Worm (Caenorhabditis elegans): ENCODE results near the gene xrn-1.

DNA sequence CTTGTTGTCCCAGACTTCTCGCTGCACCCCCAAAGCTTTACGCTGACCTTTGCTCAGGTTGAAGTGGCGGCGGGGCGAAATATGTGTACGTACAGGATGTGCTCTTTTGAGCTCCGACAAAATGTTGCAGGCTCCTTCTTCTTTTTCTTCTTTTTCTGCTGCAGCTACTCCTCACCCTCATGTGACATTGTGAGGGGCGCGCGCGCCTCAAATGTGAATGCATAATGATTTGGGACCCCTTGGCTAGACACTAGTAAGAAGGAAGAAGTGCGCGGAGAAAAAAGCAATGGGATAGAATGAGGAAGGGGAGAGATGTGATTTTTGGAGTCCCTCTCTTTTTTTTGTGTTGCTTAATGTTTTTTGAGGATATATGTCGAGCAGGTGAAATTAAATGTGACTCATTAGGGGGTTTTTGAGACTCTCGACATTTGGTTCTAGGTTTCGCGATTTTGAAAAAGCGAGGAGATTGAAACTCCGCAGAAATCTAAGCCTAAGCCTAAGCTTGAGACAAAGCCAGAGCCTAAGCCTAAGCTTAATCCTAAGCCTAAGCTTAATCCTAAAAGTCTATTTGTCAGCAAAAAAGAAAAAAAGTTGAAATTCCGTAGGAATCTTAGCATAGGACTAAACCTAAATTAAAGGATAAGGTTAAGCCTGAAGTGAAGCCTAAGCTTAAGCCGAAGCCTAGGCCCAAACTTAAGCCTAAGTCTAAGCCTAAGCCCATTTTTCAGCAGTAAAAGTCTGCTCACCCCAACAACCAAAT is 31.8 kb upstream of the xrn-1 start:
- TF ChIP-seq pqm-1 (tag; optimal IDR thresholded peaks at IDR 0.05) (no peak), skn-1 (tag; optimal IDR thresholded peaks at IDR 0.05) (no peak), fkh-10 (GFP tag; optimal IDR thresholded peaks at IDR 0.05) (peak; percentile 32), pha-4 (GFP tag; IDR thresholded peaks at IDR 0.05) (no peak; the same call in 1 of the 2 replicates), pha-4 (tag; optimal IDR thresholded peaks at IDR 0.05) (no peak), snpc-1.2 (GFP tag; IDR thresholded peaks at IDR 0.05) (no peak), lin-29 (GFP tag; IDR thresholded peaks at IDR 0.05) (no peak), nhr-237 (tag; optimal IDR thresholded peaks at IDR 0.05) (no peak), dpl-1 (GFP tag; optimal IDR thresholded peaks at IDR 0.05) (no peak)

All from whole organism, L4 larva.